Worm (Caenorhabditis elegans) whole organism, L3 larva: ENCODE data around the gene srh-69.
A peak's percentile ranks its signal among the peaks of the same experiment; 100 is the strongest.

Experiments used
- ZK546.5 ChIP-seq: sonication (generic microtip); optimal IDR thresholded peaks from 2 replicates; lab custom pipeline; 2017; ENCODE audit warnings: missing biosample characterization, missing genetic modification characterization
- aly-2 ChIP-seq: fragments of 150-350 bp; optimal IDR thresholded peaks from 2 replicates; lab custom pipeline; 2014; ENCODE audit warnings: missing biosample characterization, missing genetic modification characterization
- ama-1 ChIP-seq: fragments of 150-350 bp; optimal IDR thresholded peaks from 2 replicates; lab custom pipeline; 2018
- ceh-16 ChIP-seq: sonication (generic microtip); optimal IDR thresholded peaks from 2 replicates; lab custom pipeline; 2017; ENCODE audit warnings: missing biosample characterization, missing genetic modification characterization
- ceh-28 ChIP-seq: fragments of 150-350 bp; optimal IDR thresholded peaks from 2 replicates; lab custom pipeline; 2014; ENCODE audit warnings: missing biosample characterization, missing genetic modification reagents, missing genetic modification characterization
- ceh-82 ChIP-seq: fragments of 150-350 bp; optimal IDR thresholded peaks from 2 replicates; lab custom pipeline; 2014; ENCODE audit warnings: missing biosample characterization, missing genetic modification characterization
- daf-12 ChIP-seq: fragments of 150-350 bp; optimal IDR thresholded peaks from 2 replicates; lab custom pipeline; 2014; ENCODE audit warnings: missing biosample characterization, missing genetic modification reagents, missing genetic modification characterization
- egl-27 ChIP-seq: sonication (generic microtip); optimal IDR thresholded peaks from 4 replicates; lab custom pipeline; 2017; ENCODE audit warnings: missing biosample characterization, missing genetic modification reagents, missing genetic modification characterization
- egl-5 ChIP-seq: fragments of 150-350 bp; optimal IDR thresholded peaks from 2 replicates; lab custom pipeline; 2017; ENCODE audit warnings: missing biosample characterization, missing genetic modification reagents, missing genetic modification characterization, inconsistent platforms
- elt-2 ChIP-seq: sonication (generic microtip); optimal IDR thresholded peaks from 2 replicates; lab custom pipeline; 2016; ENCODE audit warnings: missing genetic modification reagents, mild to moderate bottlenecking, missing genetic modification characterization, missing compliant biosample characterization
- eor-1 ChIP-seq, 2 experiments: fragments of 150-350 bp; optimal IDR thresholded peaks; 2 replicates each; lab custom pipeline; 2014 to 2018; ENCODE audit warnings: missing biosample characterization in 2 of 2, missing genetic modification characterization in 2 of 2
- fkh-10 ChIP-seq: sonication (generic microtip); optimal IDR thresholded peaks from 2 replicates; lab custom pipeline; 2017; ENCODE audit warnings: missing biosample characterization, missing genetic modification reagents, missing genetic modification characterization
- fos-1 ChIP-seq: fragments of 150-350 bp; optimal IDR thresholded peaks from 2 replicates; lab custom pipeline; 2014; ENCODE audit warnings: missing biosample characterization, missing genetic modification characterization
- hmg-11 ChIP-seq: sonication (generic microtip); optimal IDR thresholded peaks from 2 replicates; lab custom pipeline; 2016; ENCODE audit warnings: missing genetic modification characterization, missing compliant biosample characterization
- jun-1 ChIP-seq: fragments of 150-350 bp; optimal IDR thresholded peaks from 2 replicates; lab custom pipeline; 2014; ENCODE audit warnings: missing biosample characterization, missing genetic modification reagents, missing genetic modification characterization
- lin-15B ChIP-seq: fragments of 150-350 bp; optimal IDR thresholded peaks from 2 replicates; lab custom pipeline; 2014; ENCODE audit warnings: missing biosample characterization, missing genetic modification characterization
- lin-39 ChIP-seq: fragments of 150-350 bp; optimal IDR thresholded peaks from 2 replicates; lab custom pipeline; 2018; ENCODE audit warnings: missing biosample characterization, missing genetic modification reagents, missing genetic modification characterization
- mml-1 ChIP-seq: fragments of 150-350 bp; sonication (generic microtip); optimal IDR thresholded peaks from 3 replicates; lab custom pipeline; 2014; ENCODE audit warnings: missing biosample characterization, missing genetic modification characterization
- nhr-11 ChIP-seq: fragments of 150-350 bp; optimal IDR thresholded peaks from 2 replicates; lab custom pipeline; 2014; ENCODE audit warnings: missing biosample characterization, missing genetic modification characterization
- nhr-12 ChIP-seq: fragments of 150-350 bp; optimal IDR thresholded peaks from 2 replicates; lab custom pipeline; 2014; ENCODE audit warnings: missing biosample characterization, missing genetic modification characterization
- nhr-25 ChIP-seq: sonication (generic microtip); optimal IDR thresholded peaks from 2 replicates; lab custom pipeline; 2017; ENCODE audit warnings: missing biosample characterization, missing genetic modification characterization
- nhr-28 ChIP-seq: fragments of 150-350 bp; optimal IDR thresholded peaks from 2 replicates; lab custom pipeline; 2014; ENCODE audit warnings: missing biosample characterization, missing genetic modification characterization
- nhr-67 ChIP-seq: fragments of 150-350 bp; optimal IDR thresholded peaks from 2 replicates; lab custom pipeline; 2014; ENCODE audit warnings: missing biosample characterization, missing genetic modification characterization
- nhr-76 ChIP-seq: fragments of 150-350 bp; sonication (generic microtip); optimal IDR thresholded peaks from 5 replicates; lab custom pipeline; 2014; ENCODE audit warnings: missing biosample characterization, missing genetic modification characterization
- nhr-77 ChIP-seq: fragments of 150-350 bp; optimal IDR thresholded peaks from 2 replicates; lab custom pipeline; 2014; ENCODE audit warnings: missing biosample characterization, missing genetic modification characterization
- pha-4 ChIP-seq: fragments of 150-350 bp; optimal IDR thresholded peaks from 2 replicates; lab custom pipeline; 2014; ENCODE audit warnings: missing biosample characterization, missing genetic modification reagents, missing genetic modification characterization
- pqm-1 ChIP-seq: fragments of 150-350 bp; optimal IDR thresholded peaks from 2 replicates; lab custom pipeline; 2017; ENCODE audit warnings: missing biosample characterization, missing genetic modification characterization, inconsistent platforms
- sea-2 ChIP-seq: fragments of 150-350 bp; sonication (generic microtip); optimal IDR thresholded peaks from 4 replicates; lab custom pipeline; 2014; ENCODE audit warnings: missing biosample characterization, missing genetic modification reagents, missing genetic modification characterization
- tbx-2 ChIP-seq: sonication (generic microtip); optimal IDR thresholded peaks from 2 replicates; lab custom pipeline; 2016; ENCODE audit warnings: mild to moderate bottlenecking, missing genetic modification characterization, missing compliant biosample characterization
- unc-39 ChIP-seq: sonication (generic microtip); optimal IDR thresholded peaks from 4 replicates; lab custom pipeline; 2017; ENCODE audit warnings: missing biosample characterization, missing genetic modification characterization
- zag-1 ChIP-seq: fragments of 150-350 bp; optimal IDR thresholded peaks from 2 replicates; lab custom pipeline; 2014; ENCODE audit warnings: missing biosample characterization, missing genetic modification characterization
- ztf-11 ChIP-seq: fragments of 150-350 bp; optimal IDR thresholded peaks from 2 replicates; lab custom pipeline; 2014; ENCODE audit warnings: missing biosample characterization, missing genetic modification characterization
- ztf-4 ChIP-seq: fragments of 150-350 bp; optimal IDR thresholded peaks from 2 replicates; lab custom pipeline; 2014; ENCODE audit warnings: missing biosample characterization, missing genetic modification characterization

The srh-69 gene

DNA sequence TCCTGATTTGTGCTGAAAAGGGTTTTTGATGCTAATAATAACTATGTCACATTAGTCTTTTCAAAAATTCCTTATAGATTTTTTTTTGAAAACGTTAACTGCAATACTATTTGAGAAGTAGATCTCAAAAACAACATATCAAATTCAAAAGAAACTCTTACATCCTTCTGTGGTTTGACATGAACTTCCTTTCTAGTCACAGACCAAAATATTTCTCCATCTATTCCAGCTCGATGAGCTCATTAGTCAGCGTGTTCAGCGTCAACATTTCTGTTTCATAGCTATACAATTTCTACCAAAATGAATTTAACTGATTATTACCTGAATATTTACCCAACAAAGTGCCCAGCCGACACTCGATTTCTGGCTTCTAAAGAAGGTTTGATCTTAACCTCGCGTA, 5.9 kb downstream of the srh-69 start, which contains the start of gene srh-67:
srh-67 (plus strand) TSS at position 301 of the 400 bp plus-strand sequence.
- no peak for TF ChIP-seq ZK546.5
- TF ChIP-seq zag-1, result no peak
- TF ChIP-seq ceh-16 (tag; lab: Kevin White, UChicago), result no peak
- no peak for TF ChIP-seq ceh-82
- no peak for TF ChIP-seq eor-1 (tag; optimal IDR thresholded peaks at IDR 0.05; lab: Kevin White, UChicago)
- TF ChIP-seq fos-1 (tag; lab: Kevin White, UChicago), result no peak
- no peak for TF ChIP-seq elt-2
- TF ChIP-seq mml-1, result no peak
- no peak for TF ChIP-seq pha-4 (tag; lab: Kevin White, UChicago)
- TF ChIP-seq nhr-76 (tag; lab: Kevin White, UChicago), result no peak
- TF ChIP-seq tbx-2 (tag; lab: Kevin White, UChicago), result no peak
- TF ChIP-seq lin-15B (tag; lab: Kevin White, UChicago), result no peak

DNA sequence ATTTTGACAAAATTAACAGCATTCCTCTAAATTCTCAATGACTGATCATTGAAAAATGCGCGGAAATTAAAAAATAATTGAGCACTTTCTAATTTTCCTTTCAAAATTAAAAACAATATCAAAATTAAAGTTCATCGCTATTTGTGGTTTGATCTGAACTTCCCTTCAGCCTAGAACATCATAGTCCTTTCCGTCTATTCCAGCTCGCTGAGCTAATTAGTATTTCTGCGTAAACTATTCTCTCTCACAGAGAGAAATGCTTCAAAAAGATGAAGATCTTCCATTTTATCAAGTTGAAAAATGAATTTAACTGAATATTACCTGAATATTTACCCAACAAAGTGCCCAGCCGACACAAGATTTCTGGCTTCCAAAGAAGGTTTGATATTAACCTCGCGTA, 7.5 kb downstream of the srh-69 start, which contains the start of gene srh-68:
srh-68 (plus strand) TSS at position 301 of the 400 bp plus-strand sequence.
- TF ChIP-seq hmg-11 (tag; lab: Kevin White, UChicago) (no peak), mml-1 (no peak), fkh-10 (no peak), ztf-11 (tag; lab: Kevin White, UChicago) (no peak), lin-15B (tag; lab: Kevin White, UChicago) (no peak), ZK546.5 (no peak), unc-39 (no peak), ztf-4 (tag; lab: Kevin White, UChicago) (no peak), ceh-82 (no peak), tbx-2 (tag; lab: Kevin White, UChicago) (no peak), ceh-28 (tag; lab: Kevin White, UChicago) (no peak), egl-27 (tag; lab: Kevin White, UChicago) (no peak), nhr-77 (tag; lab: Kevin White, UChicago) (no peak), nhr-28 (no peak), nhr-25 (no peak), egl-5 (no peak), eor-1 (tag; optimal IDR thresholded peaks at IDR 0.05; lab: Kevin White, UChicago) (no peak)

DNA sequence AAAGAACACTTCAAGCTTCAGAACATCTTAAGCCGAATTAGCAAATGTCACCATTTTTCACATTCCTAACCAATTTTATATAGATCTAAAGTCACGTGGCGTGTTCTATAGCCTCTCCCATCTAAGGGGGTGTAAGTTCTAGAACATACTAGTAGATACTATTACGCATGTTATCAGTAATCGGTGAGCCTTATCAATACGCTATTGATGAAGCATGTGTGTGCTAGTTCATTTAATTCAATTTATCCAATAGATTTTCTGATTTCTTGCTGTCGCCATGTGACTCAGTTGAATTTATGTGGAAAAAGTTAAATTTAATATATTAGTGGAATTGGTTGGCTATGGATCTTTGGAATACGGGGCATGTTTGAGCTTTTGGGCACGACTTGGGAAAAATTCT, 8.0 kb downstream of the srh-69 start:
- peak; percentile 10 for TF ChIP-seq nhr-11
- TF ChIP-seq jun-1, result no peak

DNA sequence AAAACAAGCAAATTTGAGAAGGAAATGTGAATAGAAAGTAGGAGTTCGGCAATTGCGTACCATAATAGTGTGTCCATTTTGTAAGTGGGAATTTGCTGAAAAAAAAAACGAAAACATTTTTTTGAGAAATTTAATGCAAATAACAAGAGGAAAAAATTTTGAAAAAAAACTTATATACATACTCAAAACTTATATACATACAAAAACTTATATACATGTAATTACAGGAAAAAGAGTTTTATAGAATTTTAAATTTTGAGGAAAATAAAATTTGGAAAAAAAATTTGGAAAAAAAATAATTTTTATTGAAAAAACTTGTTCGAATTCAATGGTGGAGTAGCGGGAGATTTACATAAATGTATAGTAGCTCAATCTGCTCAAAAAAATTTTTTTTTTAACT, 11.7 kb downstream of the srh-69 start, which contains the start of gene ador-1:
ador-1 (minus strand) TSS at position 101 of the 400 bp plus-strand sequence.
- TF ChIP-seq egl-5 (no peak), daf-12 (tag; lab: Kevin White, UChicago) (no peak), egl-27 (tag; lab: Kevin White, UChicago) (no peak), lin-39 (no peak), lin-15B (tag; lab: Kevin White, UChicago) (no peak)
- TF ChIP-seq, all 47 proteins: peak for 0

DNA sequence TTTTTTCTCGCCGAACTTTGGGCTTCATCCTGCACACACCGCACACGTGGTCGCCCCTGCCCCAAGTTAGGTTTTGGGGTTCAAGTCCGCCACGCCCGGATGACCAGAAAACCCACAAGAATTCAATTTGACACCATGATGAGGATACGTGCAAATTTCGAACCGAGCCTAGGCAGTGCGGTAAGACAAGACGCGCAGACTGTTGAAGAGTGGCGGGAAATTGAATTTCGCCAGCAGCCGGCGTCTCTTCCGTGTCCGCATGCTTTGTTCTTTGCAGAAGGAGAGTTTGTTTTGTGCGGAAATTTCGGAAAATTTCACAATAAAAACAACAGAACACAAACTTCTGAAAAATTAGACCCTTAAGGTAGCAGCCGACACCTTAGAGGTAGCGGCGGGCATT, 14.6 kb downstream of the srh-69 start:
- TF ChIP-seq ceh-16 (tag; lab: Kevin White, UChicago), result no peak
- TF ChIP-seq fkh-10, result peak; percentile 2
- TF ChIP-seq nhr-25, result no peak
- TF ChIP-seq nhr-12 (tag; lab: Kevin White, UChicago), result no peak
- TF ChIP-seq, all 47 proteins: peak for 1

DNA sequence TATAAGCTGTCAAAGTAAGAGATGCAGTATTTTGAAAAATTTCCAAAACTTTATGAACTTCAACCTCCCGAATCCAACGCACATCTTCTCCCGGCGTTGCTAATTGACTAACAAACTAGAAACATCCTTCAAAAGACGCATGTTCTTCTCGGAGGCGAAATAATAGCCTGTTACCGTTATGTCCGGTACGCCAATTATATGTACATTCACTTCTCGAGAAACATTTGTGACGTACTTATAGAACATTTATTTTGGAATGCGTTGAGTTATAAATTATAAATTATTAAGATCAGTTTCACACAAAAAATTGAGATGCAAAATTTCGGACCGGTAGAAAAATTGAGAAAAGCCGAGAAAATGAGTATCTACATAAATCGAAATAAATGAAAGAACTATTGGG, 17.5 kb downstream of the srh-69 start, which contains the start of gene T21B4.3:
T21B4.3 (minus strand) TSS at position 101 of the 400 bp plus-strand sequence.
- TF ChIP-seq sea-2, result no peak
- TF ChIP-seq ama-1 (lab: Kevin White, UChicago), result no peak
- TF ChIP-seq lin-39, result no peak
- TF ChIP-seq zag-1, result no peak
- TF ChIP-seq pqm-1, result no peak
- TF ChIP-seq nhr-67 (tag; lab: Kevin White, UChicago), result no peak
- no peak for TF ChIP-seq aly-2 (tag; lab: Kevin White, UChicago)
- no peak for TF ChIP-seq tbx-2 (tag; lab: Kevin White, UChicago)
- TF ChIP-seq ztf-11 (tag; lab: Kevin White, UChicago), result no peak
- TF ChIP-seq nhr-11, result no peak
- TF ChIP-seq ceh-28 (tag; lab: Kevin White, UChicago), result no peak
- no peak for TF ChIP-seq unc-39
- no peak for TF ChIP-seq egl-27 (tag; lab: Kevin White, UChicago)
- TF ChIP-seq nhr-77 (tag; lab: Kevin White, UChicago), result no peak
